Fruit fly (Drosophila melanogaster) whole organism: ENCODE measurements around the gene mRpL38.

Source experiments
- CG8478 ChIP-seq: fragments of >200 bp; optimal IDR thresholded peaks from 2 replicates; lab custom pipeline; 2018; ENCODE audit warnings: inconsistent platforms
- Dll ChIP-seq: fragments of >200 bp; optimal IDR thresholded peaks from 2 replicates; lab custom pipeline; 2017
- EcR ChIP-seq, 2 experiments: fragments of >200 bp; optimal IDR thresholded peaks; 2 replicates each; lab custom pipeline; 2017; ENCODE audit warnings: missing biosample characterization in 2 of 2, missing genetic modification characterization in 2 of 2, missing genetic modification reagents in 2 of 2
- pan ChIP-seq: fragments of >200 bp; optimal IDR thresholded peaks from 2 replicates; lab custom pipeline; 2017
- psq ChIP-seq: fragments of >200 bp; optimal IDR thresholded peaks from 2 replicates; lab custom pipeline; 2017
- usp ChIP-seq: fragments of >200 bp; optimal IDR thresholded peaks from 2 replicates; lab custom pipeline; 2017; ENCODE audit warnings: missing biosample characterization, missing genetic modification characterization, mixed read lengths

mRpL38 gene

dm6 chrX:14209209-14209781 is 16.8 kb upstream of the mRpL38 start:
- TF ChIP-seq pan (no peak), EcR (GFP tag; optimal IDR thresholded peaks at IDR 0.05; lab: Kevin White, UChicago) (no peak), usp (GFP tag; lab: Kevin White, UChicago) (no peak), psq (no peak), CG8478 (lab: Kevin White, UChicago) (no peak), Dll (lab: Kevin White, UChicago) (no peak)

dm6 chrX:14211250-14211944 is 14.7 kb upstream of the mRpL38 start:
- no peak for TF ChIP-seq CG8478 (lab: Kevin White, UChicago)
- peak; percentile 47 for TF ChIP-seq Dll (lab: Kevin White, UChicago)

DNA sequence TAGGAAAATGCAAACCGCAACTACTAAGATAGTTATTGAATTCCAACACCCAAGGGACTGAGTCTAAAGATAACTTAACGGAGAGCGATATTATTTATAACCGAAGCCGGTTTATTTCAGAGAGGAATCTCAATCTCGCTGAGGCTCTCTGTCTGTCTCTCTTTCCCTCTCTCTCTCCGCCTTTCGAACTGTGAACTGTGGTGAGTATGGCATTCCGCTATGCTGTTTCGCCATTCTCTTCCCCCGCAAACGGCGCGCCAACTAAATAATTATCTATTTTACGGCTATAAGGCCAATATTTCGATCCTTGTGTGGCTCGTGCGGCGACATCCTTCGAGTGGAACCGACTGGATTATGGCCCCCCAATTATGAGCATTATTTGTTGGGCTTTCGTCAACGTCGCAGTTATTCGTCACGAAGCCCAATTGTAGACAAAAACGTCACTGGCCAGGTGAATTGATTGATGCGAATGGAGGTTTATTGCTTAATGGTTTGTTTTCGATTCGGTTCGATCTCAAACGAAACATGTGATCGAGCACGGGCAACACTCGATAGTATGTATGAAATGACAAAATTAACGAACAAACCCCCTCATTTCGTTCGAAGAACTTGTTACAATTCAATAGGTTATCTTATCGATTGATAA is 13.8 kb upstream of the mRpL38 start:
- no peak for TF ChIP-seq pan
- no peak for TF ChIP-seq EcR (GFP tag; optimal IDR thresholded peaks at IDR 0.05; lab: Kevin White, UChicago)
- no peak for TF ChIP-seq CG8478 (lab: Kevin White, UChicago)
- TF ChIP-seq psq, result no peak
- TF ChIP-seq usp (GFP tag; lab: Kevin White, UChicago), result no peak
- TF ChIP-seq Dll (lab: Kevin White, UChicago), result no peak

dm6 chrX:14213509-14214154 is 12.5 kb upstream of the mRpL38 start:
- TF ChIP-seq usp (GFP tag; lab: Kevin White, UChicago), result no peak
- no peak for TF ChIP-seq EcR (GFP tag; optimal IDR thresholded peaks at IDR 0.05; lab: Kevin White, UChicago)
- no peak for TF ChIP-seq psq
- no peak for TF ChIP-seq pan
- no peak for TF ChIP-seq Dll (lab: Kevin White, UChicago)
- no peak for TF ChIP-seq CG8478 (lab: Kevin White, UChicago)

- TF ChIP-seq psq, result no peak
- no peak for TF ChIP-seq EcR (GFP tag; optimal IDR thresholded peaks at IDR 0.05; lab: Kevin White, UChicago)
These were observed 11.3 kb upstream of the mRpL38 start for dm6 chrX:14214505-14215449.

dm6 chrX:14215834-14216233 is 10.3 kb upstream of the mRpL38 start:
- TF ChIP-seq CG8478 (lab: Kevin White, UChicago), result no peak
- TF ChIP-seq psq, result no peak
- TF ChIP-seq usp (GFP tag; lab: Kevin White, UChicago), result no peak
- no peak for TF ChIP-seq pan
- TF ChIP-seq EcR (GFP tag; optimal IDR thresholded peaks at IDR 0.05; lab: Kevin White, UChicago), result no peak

dm6 chrX:14216844-14217243 is 9.2 kb upstream of the mRpL38 start:
- TF ChIP-seq pan, result no peak
- TF ChIP-seq CG8478 (lab: Kevin White, UChicago), result no peak
- TF ChIP-seq psq, result no peak
- TF ChIP-seq EcR (GFP tag; optimal IDR thresholded peaks at IDR 0.05; lab: Kevin White, UChicago), result no peak
- TF ChIP-seq Dll (lab: Kevin White, UChicago), result no peak

DNA sequence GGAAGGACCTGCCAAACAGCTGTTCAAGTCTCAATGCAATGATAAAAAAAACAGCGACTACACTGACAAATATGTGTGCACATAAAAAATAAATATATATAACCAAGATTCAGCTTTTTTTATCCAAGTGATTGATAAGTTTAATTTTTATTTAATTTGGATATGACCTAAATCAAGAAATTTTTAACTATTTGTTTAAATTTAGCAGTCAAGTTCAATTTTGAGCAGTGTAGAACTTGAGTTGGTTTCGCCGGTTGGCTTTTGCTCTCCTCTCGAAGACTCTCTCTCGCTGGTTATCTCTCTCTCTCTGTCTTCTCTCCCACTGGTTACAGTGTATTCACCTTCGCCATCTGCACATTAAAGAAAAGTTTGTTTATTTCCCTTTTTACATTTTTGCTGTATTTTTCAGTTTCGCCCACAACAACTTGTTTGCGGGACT is 8.0 kb upstream of the mRpL38 start:
- TF ChIP-seq psq, result no peak
- TF ChIP-seq pan, result no peak
- no peak for TF ChIP-seq Dll (lab: Kevin White, UChicago)

- TF ChIP-seq Dll (lab: Kevin White, UChicago) (no peak), psq (no peak), CG8478 (lab: Kevin White, UChicago) (no peak), usp (GFP tag; lab: Kevin White, UChicago) (no peak), EcR (GFP tag; optimal IDR thresholded peaks at IDR 0.05; lab: Kevin White, UChicago) (no peak), pan (no peak)
These were observed 4.9 kb upstream of the mRpL38 start for dm6 chrX:14221182-14221581.

DNA sequence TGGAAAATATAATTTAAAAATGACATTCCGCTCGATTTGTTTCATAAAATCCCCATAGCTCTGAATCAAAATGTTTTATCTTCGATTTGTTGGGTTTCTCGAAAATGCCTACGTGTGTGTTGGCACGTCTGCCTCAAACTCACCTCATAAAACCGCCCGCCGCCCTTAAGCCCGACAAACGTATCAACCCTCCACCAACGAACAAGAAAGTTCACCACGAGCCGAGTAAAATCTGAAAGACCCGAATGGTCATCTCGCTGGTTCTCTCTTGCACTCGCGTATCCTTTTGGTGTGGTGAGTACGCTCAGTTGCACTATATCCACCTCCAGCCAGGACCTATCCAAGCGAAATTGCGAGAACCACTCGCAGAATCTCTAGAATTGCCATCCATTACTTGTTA is 4.1 kb upstream of the mRpL38 start:
- TF ChIP-seq EcR (GFP tag; optimal IDR thresholded peaks at IDR 0.05; lab: Kevin White, UChicago) (no peak), CG8478 (lab: Kevin White, UChicago) (no peak), psq (no peak), pan (no peak), Dll (lab: Kevin White, UChicago) (no peak), usp (GFP tag; lab: Kevin White, UChicago) (no peak)

DNA sequence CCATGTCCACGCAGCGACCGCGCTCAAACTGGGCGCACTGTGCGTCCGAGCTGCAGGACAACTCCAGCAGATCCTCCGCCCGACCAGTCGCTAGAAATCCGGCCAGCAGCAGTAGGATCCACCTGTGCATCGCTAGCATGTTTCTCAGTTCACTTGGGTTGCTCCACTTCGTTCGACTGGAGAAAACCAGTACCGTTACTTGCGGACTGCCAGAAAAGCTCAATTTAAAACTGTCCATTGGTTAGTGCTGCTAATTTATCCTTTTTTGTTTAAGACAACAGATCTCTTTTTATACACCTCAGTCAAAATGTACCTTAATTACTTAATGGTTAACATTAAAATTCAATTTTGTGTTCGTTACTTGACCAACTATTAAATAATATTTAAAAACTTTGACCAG is 424 bp upstream of the mRpL38 start, which contains the start of gene CG11674:
Gene CG11674, minus strand, starts transcription at position 215 of the 400 bp plus-strand sequence.
- TF ChIP-seq EcR (GFP tag; optimal IDR thresholded peaks at IDR 0.05; lab: Kevin White, UChicago), result no peak
- no peak for TF ChIP-seq psq
- TF ChIP-seq CG8478 (lab: Kevin White, UChicago), result no peak
- TF ChIP-seq Dll (lab: Kevin White, UChicago), result no peak
- no peak for TF ChIP-seq pan
- TF ChIP-seq usp (GFP tag; lab: Kevin White, UChicago), result no peak
